Worm (Caenorhabditis elegans): ENCODE data around the gene irld-26.

DNA sequence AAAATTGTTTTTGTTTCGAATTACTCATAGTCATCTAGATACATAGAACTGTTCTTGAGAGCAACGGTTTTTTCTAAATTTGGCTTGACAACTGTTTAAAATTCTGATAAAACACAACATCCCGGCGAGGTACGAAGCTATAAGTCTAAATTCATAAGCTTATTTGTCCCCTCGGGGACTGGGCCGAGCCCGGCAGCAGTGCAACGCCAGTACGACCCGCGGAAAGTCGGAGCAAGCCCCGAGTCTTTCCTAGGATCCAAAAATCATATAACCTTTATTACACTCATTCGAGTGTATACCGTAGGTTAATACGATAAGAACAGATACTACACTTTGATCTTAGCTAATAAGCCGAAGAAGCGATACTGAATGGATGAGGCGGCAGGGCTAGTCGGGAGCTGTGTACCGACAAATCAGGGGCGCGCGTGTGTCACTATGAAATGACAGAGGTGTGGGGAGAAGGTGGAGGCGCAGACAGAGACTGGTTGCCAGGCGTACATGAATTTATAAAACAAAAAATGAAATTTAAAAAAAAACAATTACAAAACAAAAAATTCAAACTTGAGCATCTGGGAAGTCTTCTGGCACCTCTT is 20.6 kb downstream of the irld-26 start:
- no peak for TF ChIP-seq mdl-1 (tag; optimal IDR thresholded peaks at IDR 0.05)
- no peak for TF ChIP-seq elt-3 (tag; optimal IDR thresholded peaks at IDR 0.05)
- no peak for TF ChIP-seq dpl-1 (GFP tag; optimal IDR thresholded peaks at IDR 0.05)
- no peak for TF ChIP-seq ceh-82 (tag; optimal IDR thresholded peaks at IDR 0.05)
